Worm (Caenorhabditis elegans): ENCODE measurements around the gene srg-3.

DNA sequence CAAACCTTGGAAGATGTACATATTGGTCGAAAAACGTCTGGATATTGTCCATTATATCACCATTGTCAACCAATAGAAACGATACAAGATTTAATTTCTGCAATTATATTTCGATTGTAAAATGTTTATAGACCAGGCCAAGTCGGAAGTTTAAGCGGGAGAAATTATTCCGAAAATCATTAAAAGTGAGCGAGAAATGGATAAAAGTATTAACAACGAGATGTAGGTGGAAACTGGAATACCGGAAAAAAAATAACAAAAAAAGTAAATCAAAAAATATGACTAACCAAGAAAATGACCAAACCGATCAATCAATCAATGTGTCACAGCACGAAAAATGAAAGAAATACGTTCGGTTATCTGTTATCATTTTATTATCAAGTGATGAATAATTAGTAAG is 17.0 kb upstream of the srg-3 start, which contains the start of gene F47D12.6:
- no peak for TF ChIP-seq him-1 (tag; optimal IDR thresholded peaks at IDR 0.05)
- no peak for TF ChIP-seq dao-5 (tag; optimal IDR thresholded peaks at IDR 0.05)
- TF ChIP-seq W03F9.2 (tag; optimal IDR thresholded peaks at IDR 0.05): no peak
